Fruit fly (Drosophila melanogaster) whole organism, prepupa: ENCODE results near the gene Tm2.

Experiments used
- CG11294 ChIP-seq: fragments of 200-800 bp; sonication (Bioruptor generic); IDR thresholded peaks from 2 replicates; pipeline ENCODE4 v1.3.6; 2022; ENCODE audit warnings: missing biosample characterization, missing genetic modification characterization
- CG31627 ChIP-seq: fragments of 200-800 bp; sonication (Bioruptor generic); optimal IDR thresholded peaks from 3 replicates; lab custom pipeline; 2016; ENCODE audit warnings: missing biosample characterization, missing genetic modification characterization
- CG3919 ChIP-seq: fragments of 200-800 bp; sonication (Bioruptor generic); optimal IDR thresholded peaks from 3 replicates; lab custom pipeline; 2016; ENCODE audit warnings: missing biosample characterization, missing genetic modification characterization
- CG6163 ChIP-seq: fragments of 200-800 bp; sonication (Bioruptor generic); IDR thresholded peaks from 3 replicates; pipeline ENCODE4 v1.3.6; 2022; ENCODE audit warnings: missing biosample characterization, missing genetic modification characterization
- CG8319 ChIP-seq: fragments of 200-800 bp; sonication (Bioruptor generic); optimal IDR thresholded peaks from 3 replicates; lab custom pipeline; 2016; ENCODE audit warnings: missing biosample characterization, missing genetic modification characterization
- Eip75B ChIP-seq: fragments of 200-800 bp; sonication (Bioruptor generic); optimal IDR thresholded peaks from 3 replicates; lab custom pipeline; 2016; ENCODE audit warnings: missing biosample characterization, missing genetic modification characterization
- Eip78C ChIP-seq: fragments of 200-800 bp; sonication (Bioruptor generic); peaks from one replicate; lab custom pipeline; 2016; ENCODE audit warnings: missing biosample characterization, missing genetic modification characterization
- Eip93F ChIP-seq: fragments of 200-800 bp; sonication (Bioruptor generic); optimal IDR thresholded peaks from 2 replicates; lab custom pipeline; 2016; ENCODE audit warnings: missing biosample characterization, mild to moderate bottlenecking, missing genetic modification characterization
- Lpt ChIP-seq: fragments of 200-800 bp; sonication (Bioruptor generic); optimal IDR thresholded peaks from 3 replicates; lab custom pipeline; 2016; ENCODE audit warnings: missing biosample characterization, missing genetic modification characterization
- Sox15 ChIP-seq: fragments of 200-800 bp; sonication (Bioruptor generic); optimal IDR thresholded peaks from 3 replicates; lab custom pipeline; 2016; ENCODE audit warnings: missing biosample characterization, missing genetic modification characterization
- fkh ChIP-seq: fragments of 200-800 bp; sonication (Bioruptor generic); optimal IDR thresholded peaks from 3 replicates; lab custom pipeline; 2017; ENCODE audit warnings: missing biosample characterization, mild to moderate bottlenecking, missing genetic modification characterization, moderate library complexity

DNA sequence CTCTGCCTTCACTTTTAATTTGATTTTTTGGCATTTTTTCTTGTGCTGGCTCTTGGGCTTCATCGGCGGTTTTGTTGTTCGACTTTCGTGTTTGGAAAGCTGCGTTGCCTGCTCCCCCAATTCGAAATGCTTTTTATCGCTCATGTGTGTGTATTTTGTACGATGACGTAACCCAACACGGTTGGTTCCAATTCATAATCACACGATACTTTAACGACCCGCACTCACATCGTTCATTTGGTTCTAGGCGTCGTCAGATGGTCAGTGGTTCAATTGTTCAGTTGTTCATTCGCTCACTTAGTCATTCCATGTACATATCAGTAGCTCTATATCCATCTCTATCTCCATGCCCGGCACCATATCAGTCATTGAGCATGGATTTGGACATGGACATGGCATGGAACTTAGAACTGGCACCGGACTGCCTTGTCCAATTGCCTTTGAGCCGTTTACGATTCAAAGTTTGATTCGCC, 16.1 kb upstream of the Tm2 start:
- no peak for TF ChIP-seq Eip75B
- no peak for TF ChIP-seq Lpt (GFP tag; lab: Kevin White, UChicago)
- TF ChIP-seq CG31627, result no peak
- TF ChIP-seq Eip78C (GFP tag; lab: Kevin White, UChicago), result no peak
- no peak for TF ChIP-seq CG8319 (GFP tag; lab: Kevin White, UChicago)
- no peak for TF ChIP-seq CG3919 (GFP tag; lab: Kevin White, UChicago)
- no peak for TF ChIP-seq CG11294
- TF ChIP-seq Sox15 (GFP tag; lab: Kevin White, UChicago), result no peak
- TF ChIP-seq Eip93F (GFP tag; lab: Kevin White, UChicago), result no peak
- no peak for TF ChIP-seq CG6163 (GFP tag; lab: Robert Waterston, UW)
- no peak for TF ChIP-seq fkh (GFP tag; lab: Kevin White, UChicago)
